Fruit fly (Drosophila melanogaster) whole organism, prepupa: Measurements from ENCODE around the gene CG46399.

ENCODE experiments used
- CG11762 ChIP-seq: fragments of 200-800 bp; sonication (Bioruptor generic); optimal IDR thresholded peaks from 3 replicates; lab custom pipeline; 2016; ENCODE audit warnings: missing biosample characterization, missing genetic modification characterization; ENCODE audit not compliant: insufficient read depth
- CG15336 ChIP-seq: fragments of 200-800 bp; sonication (Bioruptor generic); IDR thresholded peaks from 2 replicates; pipeline ENCODE4 v1.3.6; 2022; ENCODE audit warnings: missing biosample characterization, missing genetic modification characterization
- CG4318 ChIP-seq: fragments of 200-800 bp; sonication (Bioruptor generic); optimal IDR thresholded peaks from 3 replicates; lab custom pipeline; 2017; ENCODE audit warnings: missing biosample characterization, mild to moderate bottlenecking, missing genetic modification characterization
- esn ChIP-seq: fragments of 200-800 bp; sonication (Bioruptor generic); optimal IDR thresholded peaks from 2 replicates; lab custom pipeline; 2016; ENCODE audit warnings: missing biosample characterization, mild to moderate bottlenecking, missing genetic modification characterization, moderate library complexity
- pdm3 ChIP-seq: fragments of 200-800 bp; sonication (Bioruptor generic); optimal IDR thresholded peaks from 3 replicates; lab custom pipeline; 2016; ENCODE audit warnings: missing biosample characterization, missing genetic modification characterization

- TF ChIP-seq CG11762 (GFP tag; lab: Kevin White, UChicago) (no peak), CG4318 (GFP tag; lab: Kevin White, UChicago) (no peak), pdm3 (no peak), CG15336 (GFP tag; lab: Robert Waterston, UW) (no peak), esn (GFP tag; lab: Kevin White, UChicago) (no peak)
Measured at dm6 chrX:14866911-14867310, 7.9 kb downstream of the CG46399 start.
